Comparison of ENCODE assay signal across 3 fruit fly cellular contexts in the genomic region with DNA sequence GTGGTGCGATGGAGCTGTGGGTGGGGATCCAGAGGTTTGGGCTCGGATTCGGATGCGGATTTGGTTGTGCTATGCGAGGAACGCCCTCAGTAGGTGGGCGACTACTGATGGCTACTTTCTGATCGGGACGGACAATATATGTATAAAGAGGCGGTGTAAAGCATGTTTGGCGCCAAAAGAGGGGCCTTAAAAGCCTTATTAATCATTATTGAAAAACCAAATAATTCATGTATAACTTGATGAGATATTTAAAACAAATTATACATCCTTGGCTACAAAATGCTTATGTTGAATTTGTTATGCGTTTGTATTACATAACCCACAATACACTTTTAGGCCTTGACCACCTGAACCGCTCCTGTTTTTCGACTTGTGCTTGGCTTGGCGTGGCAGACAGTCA.
A peak's percentile ranks its signal among the peaks of the same experiment; 100 is the strongest.
TF ChIP-seq lines count a peak whose summit lies in the region.

No protein-coding gene starts in this region.

- no peak for TF ChIP-seq CTCF in whole organism, embryonic (GFP tag; optimal IDR thresholded peaks at IDR 0.05; lab: Kevin White, UChicago)

TF ChIP-seq in whole organism, embryonic, 481 proteins besides CTCF, POLR2A, EP300 and RAD21:
- peak; percentile 22 for TF ChIP-seq CG2712 (tag; optimal IDR thresholded peaks at IDR 0.05; lab: Kevin White, UChicago)
- 0 out of 3 replicates have a peak, but pooled peaks have one; percentile 17 for TF ChIP-seq row (GFP tag; IDR thresholded peaks at IDR 0.05; lab: Robert Waterston, UW)
- TF ChIP-seq sens (GFP tag; lab: Kevin White, UChicago) = peak; percentile 64
- peak; percentile 6 for TF ChIP-seq CG10979 (tag; optimal IDR thresholded peaks at IDR 0.05; lab: Kevin White, UChicago)
- TF ChIP-seq stwl (tag; optimal IDR thresholded peaks at IDR 0.05; lab: Kevin White, UChicago) = no peak
- TF ChIP-seq Ptx1 (GFP tag; IDR thresholded peaks at IDR 0.05; lab: Robert Waterston, UW) = 0 out of 2 replicates have a peak, but pooled peaks have one; percentile 6
- no peak for TF ChIP-seq H2.0 (GFP tag; IDR thresholded peaks at IDR 0.05; lab: Robert Waterston, UW)
- no peak for TF ChIP-seq prd (optimal IDR thresholded peaks at IDR 0.05; lab: Kevin White, UChicago)
- peak; percentile 21; the same call in 1 of the 3 replicates for TF ChIP-seq prd (GFP tag; IDR thresholded peaks at IDR 0.05; lab: Robert Waterston, UW)
- TF ChIP-seq tap (tag; optimal IDR thresholded peaks at IDR 0.05; lab: Kevin White, UChicago) = no peak
- TF ChIP-seq CG11504 (tag; optimal IDR thresholded peaks at IDR 0.05; lab: Kevin White, UChicago) = peak; percentile 23
- no peak for TF ChIP-seq dm (GFP tag; optimal IDR thresholded peaks at IDR 0.05; lab: Kevin White, UChicago)
- TF ChIP-seq Pdp1 (GFP tag; optimal IDR thresholded peaks at IDR 0.05; lab: Kevin White, UChicago) = peak in 1 of 2 experiments; percentile 67
- TF ChIP-seq CG18262 (tag; optimal IDR thresholded peaks at IDR 0.05; lab: Kevin White, UChicago) = peak; percentile 2
- TF ChIP-seq bowl (GFP tag; IDR thresholded peaks at IDR 0.05; lab: Robert Waterston, UW) = no peak

TF ChIP-seq in whole organism, prepupa, 60 proteins besides CTCF, POLR2A, EP300 and RAD21 (continues in another document):
- TF ChIP-seq fd59A (GFP tag; optimal IDR thresholded peaks at IDR 0.05; lab: Kevin White, UChicago) = no peak
- no peak for TF ChIP-seq Eip93F (GFP tag; optimal IDR thresholded peaks at IDR 0.05; lab: Kevin White, UChicago)
- TF ChIP-seq vri (GFP tag; optimal IDR thresholded peaks at IDR 0.05; lab: Kevin White, UChicago) = no peak
- no peak for TF ChIP-seq CG11294 (GFP tag; IDR thresholded peaks at IDR 0.05; lab: Robert Waterston, UW)
- no peak for TF ChIP-seq Blimp-1 (GFP tag; optimal IDR thresholded peaks at IDR 0.05; lab: Kevin White, UChicago)
- TF ChIP-seq CG6276 (GFP tag; optimal IDR thresholded peaks at IDR 0.05; lab: Kevin White, UChicago) = no peak
- TF ChIP-seq spab (GFP tag; optimal IDR thresholded peaks at IDR 0.05; lab: Kevin White, UChicago) = peak; percentile 7
- TF ChIP-seq CG10631 (GFP tag; optimal IDR thresholded peaks at IDR 0.05; lab: Kevin White, UChicago) = no peak
- no peak for TF ChIP-seq CG31627 (GFP tag; optimal IDR thresholded peaks at IDR 0.05; lab: Kevin White, UChicago)
- TF ChIP-seq svp (GFP tag; lab: Kevin White, UChicago) = no peak
- no peak for TF ChIP-seq Ets21C (GFP tag; optimal IDR thresholded peaks at IDR 0.05; lab: Kevin White, UChicago)
- peak; percentile 19 for TF ChIP-seq Hr4 (GFP tag; optimal IDR thresholded peaks at IDR 0.05; lab: Kevin White, UChicago)
- TF ChIP-seq Sox102F (GFP tag; optimal IDR thresholded peaks at IDR 0.05; lab: Kevin White, UChicago) = no peak
- TF ChIP-seq dsx (GFP tag; optimal IDR thresholded peaks at IDR 0.05; lab: Kevin White, UChicago; ENCODE audit: poor library complexity, severe bottlenecking) = no peak
- TF ChIP-seq CG11762 (GFP tag; optimal IDR thresholded peaks at IDR 0.05; lab: Kevin White, UChicago; ENCODE audit: insufficient read depth) = no peak
- no peak for TF ChIP-seq dac (GFP tag; optimal IDR thresholded peaks at IDR 0.05; lab: Kevin White, UChicago)
- TF ChIP-seq CG3919 (GFP tag; optimal IDR thresholded peaks at IDR 0.05; lab: Kevin White, UChicago) = peak; percentile 13
- TF ChIP-seq Met (GFP tag; optimal IDR thresholded peaks at IDR 0.05; lab: Kevin White, UChicago) = no peak
- no peak for TF ChIP-seq CG8632 (GFP tag; optimal IDR thresholded peaks at IDR 0.05; lab: Kevin White, UChicago)
- TF ChIP-seq CG16779 (tag; optimal IDR thresholded peaks at IDR 0.05; lab: Kevin White, UChicago) = no peak
- TF ChIP-seq ss (GFP tag; optimal IDR thresholded peaks at IDR 0.05; lab: Kevin White, UChicago) = no peak
- TF ChIP-seq Hr39 (GFP tag; optimal IDR thresholded peaks at IDR 0.05; lab: Kevin White, UChicago) = no peak
- TF ChIP-seq cyc (GFP tag; optimal IDR thresholded peaks at IDR 0.05; lab: Kevin White, UChicago) = peak; percentile 5
- TF ChIP-seq Gug (GFP tag; IDR thresholded peaks at IDR 0.05; lab: Robert Waterston, UW) = no peak
- no peak for TF ChIP-seq CG15336 (GFP tag; IDR thresholded peaks at IDR 0.05; lab: Robert Waterston, UW)
- TF ChIP-seq Lpt (GFP tag; optimal IDR thresholded peaks at IDR 0.05; lab: Kevin White, UChicago) = no peak
- no peak for TF ChIP-seq Sox15 (GFP tag; optimal IDR thresholded peaks at IDR 0.05; lab: Kevin White, UChicago)
- TF ChIP-seq Sox14 (GFP tag; optimal IDR thresholded peaks at IDR 0.05; lab: Kevin White, UChicago) = no peak
- no peak for TF ChIP-seq CG9139 (GFP tag; optimal IDR thresholded peaks at IDR 0.05; lab: Kevin White, UChicago)
- TF ChIP-seq CG8319 (GFP tag; optimal IDR thresholded peaks at IDR 0.05; lab: Kevin White, UChicago) = no peak
- TF ChIP-seq salr (GFP tag; optimal IDR thresholded peaks at IDR 0.05; lab: Kevin White, UChicago) = no peak
- TF ChIP-seq Hr38 (GFP tag; optimal IDR thresholded peaks at IDR 0.05; lab: Kevin White, UChicago) = no peak
- peak; percentile 8 for TF ChIP-seq CG10669 (GFP tag; optimal IDR thresholded peaks at IDR 0.05; lab: Kevin White, UChicago)
- TF ChIP-seq CG34406 (GFP tag; optimal IDR thresholded peaks at IDR 0.05; lab: Kevin White, UChicago) = no peak
- no peak for TF ChIP-seq acj6 (GFP tag; optimal IDR thresholded peaks at IDR 0.05; lab: Kevin White, UChicago)
- TF ChIP-seq CG3032 (tag; optimal IDR thresholded peaks at IDR 0.05; lab: Kevin White, UChicago) = peak; percentile 3
- 0 out of 3 replicates have a peak, but pooled peaks have one; percentile 24 for TF ChIP-seq eg (GFP tag; IDR thresholded peaks at IDR 0.05; lab: Robert Waterston, UW)
- no peak for TF ChIP-seq CG1621 (tag; optimal IDR thresholded peaks at IDR 0.05; lab: Kevin White, UChicago)

TF ChIP-seq in whole organism, pupa, 21 proteins besides CTCF, POLR2A, EP300 and RAD21:
- TF ChIP-seq CG8301 (tag; optimal IDR thresholded peaks at IDR 0.05; lab: Kevin White, UChicago) = peak; percentile 17
- peak; percentile 41 for TF ChIP-seq CG8159 (tag; optimal IDR thresholded peaks at IDR 0.05; lab: Kevin White, UChicago)
- TF ChIP-seq CG17806 (tag; optimal IDR thresholded peaks at IDR 0.05; lab: Kevin White, UChicago) = peak; percentile 38
- peak; percentile 38 for TF ChIP-seq CG14655 (GFP tag; optimal IDR thresholded peaks at IDR 0.05; lab: Kevin White, UChicago)
- TF ChIP-seq CG9948 (tag; optimal IDR thresholded peaks at IDR 0.05; lab: Kevin White, UChicago) = peak; percentile 9
- TF ChIP-seq CG32121 (GFP tag; IDR thresholded peaks at IDR 0.05; lab: Robert Waterston, UW) = no peak
